Worm (Caenorhabditis elegans) whole organism, mixed stage, embryonic: Measurements from ENCODE around the gene C38C3.3.

ENCODE experiments used
- ces-1 ChIP-seq: fragments of 150-350 bp; optimal IDR thresholded peaks from 2 replicates; lab custom pipeline; 2014; ENCODE audit warnings: missing biosample characterization, missing genetic modification reagents, missing genetic modification characterization
- elt-1 ChIP-seq: sonication (generic microtip); optimal IDR thresholded peaks from 2 replicates; lab custom pipeline; 2017; ENCODE audit warnings: missing genetic modification characterization, mild to moderate bottlenecking, missing compliant biosample characterization, antibody characterized with exemption, moderate library complexity, borderline replicate concordance; ENCODE audit not compliant: insufficient read depth
- lin-13 ChIP-seq: fragments of 150-350 bp; optimal IDR thresholded peaks from 2 replicates; lab custom pipeline; 2014; ENCODE audit warnings: missing biosample characterization, missing genetic modification characterization
- sem-2 ChIP-seq: fragments of 200-800 bp; sonication (Bioruptor generic); optimal IDR thresholded peaks from 2 replicates; lab custom pipeline; 2018; ENCODE audit warnings: mild to moderate bottlenecking, missing genetic modification characterization, missing compliant biosample characterization
- snpc-4 ChIP-seq: fragments of 150-350 bp; optimal IDR thresholded peaks from 2 replicates; lab custom pipeline; 2014; ENCODE audit warnings: missing biosample characterization, missing genetic modification characterization
- sptf-1 ChIP-seq: sonication (generic microtip); optimal IDR thresholded peaks from 2 replicates; lab custom pipeline; 2017; ENCODE audit warnings: mild to moderate bottlenecking, missing genetic modification characterization, moderate library complexity, missing compliant biosample characterization
- tbx-8 ChIP-seq: fragments of 200-800 bp; sonication (Bioruptor generic); optimal IDR thresholded peaks from 2 replicates; lab custom pipeline; 2018; ENCODE audit warnings: mild to moderate bottlenecking, missing genetic modification characterization, moderate library complexity, missing compliant biosample characterization
- unc-120 ChIP-seq: sonication (generic microtip); optimal IDR thresholded peaks from 2 replicates; lab custom pipeline; 2017; ENCODE audit warnings: missing genetic modification characterization, missing compliant biosample characterization; ENCODE audit not compliant: poor library complexity, severe bottlenecking
- unc-62 ChIP-seq: fragments of 150-350 bp; optimal IDR thresholded peaks from 2 replicates; lab custom pipeline; 2014; ENCODE audit warnings: missing biosample characterization, missing genetic modification reagents, missing genetic modification characterization
- ztf-11 ChIP-seq: fragments of 150-350 bp; optimal IDR thresholded peaks from 2 replicates; lab custom pipeline; 2014; ENCODE audit warnings: missing biosample characterization, missing genetic modification characterization

ce11 chrV:1536979-1537378 is 41.5 kb downstream of the C38C3.3 start, which contains the start of gene K02H11.9:
- TF ChIP-seq snpc-4 (tag; lab: Kevin White, UChicago), result no peak
- TF ChIP-seq ces-1 (GFP tag; lab: Kevin White, UChicago), result no peak
- no peak for TF ChIP-seq unc-62
- no peak for TF ChIP-seq ztf-11 (tag; lab: Kevin White, UChicago)
- TF ChIP-seq unc-120 (tag; lab: Kevin White, UChicago), result no peak
- no peak for TF ChIP-seq lin-13
- no peak for TF ChIP-seq elt-1 (tag; lab: Kevin White, UChicago)
- TF ChIP-seq sem-2 (GFP tag; lab: Kevin White, UChicago), result no peak
- TF ChIP-seq sptf-1 (tag; lab: Kevin White, UChicago), result no peak
- no peak for TF ChIP-seq tbx-8 (GFP tag; lab: Kevin White, UChicago)
